Fruit fly (Drosophila melanogaster) whole organism, prepupa: ENCODE results near the gene CG33110.
A peak's percentile ranks its signal among the peaks of the same experiment; 100 is the strongest.

ENCODE experiments used
- CG10631 ChIP-seq: fragments of 200-800 bp; sonication (Bioruptor generic); optimal IDR thresholded peaks from 2 replicates; lab custom pipeline; 2016; ENCODE audit warnings: missing biosample characterization, missing genetic modification characterization
- CG11294 ChIP-seq: fragments of 200-800 bp; sonication (Bioruptor generic); IDR thresholded peaks from 2 replicates; pipeline ENCODE4 v1.3.6; 2022; ENCODE audit warnings: missing biosample characterization, missing genetic modification characterization
- CG11902 ChIP-seq: fragments of 200-800 bp; sonication (Bioruptor generic); optimal IDR thresholded peaks from 3 replicates; lab custom pipeline; 2016; ENCODE audit warnings: missing biosample characterization, missing genetic modification characterization
- CG15336 ChIP-seq: fragments of 200-800 bp; sonication (Bioruptor generic); IDR thresholded peaks from 2 replicates; pipeline ENCODE4 v1.3.6; 2022; ENCODE audit warnings: missing biosample characterization, missing genetic modification characterization
- CG1621 ChIP-seq: fragments of 200-800 bp; sonication (Bioruptor generic); optimal IDR thresholded peaks from 3 replicates; lab custom pipeline; 2018; ENCODE audit warnings: missing biosample characterization, mild to moderate bottlenecking, missing genetic modification characterization
- CG3032 ChIP-seq: fragments of 200-800 bp; optimal IDR thresholded peaks from 2 replicates; lab custom pipeline; 2019; ENCODE audit warnings: missing biosample characterization, mild to moderate bottlenecking, missing genetic modification characterization, moderate library complexity
- CG32006 ChIP-seq: fragments of 200-800 bp; sonication (Bioruptor generic); optimal IDR thresholded peaks from 3 replicates; lab custom pipeline; 2017; ENCODE audit warnings: missing biosample characterization, mild to moderate bottlenecking, missing genetic modification characterization
- CG34406 ChIP-seq: fragments of 200-800 bp; sonication (Bioruptor generic); optimal IDR thresholded peaks from 3 replicates; lab custom pipeline; 2016; ENCODE audit warnings: missing biosample characterization, missing genetic modification characterization
- CG3919 ChIP-seq: fragments of 200-800 bp; sonication (Bioruptor generic); optimal IDR thresholded peaks from 3 replicates; lab custom pipeline; 2016; ENCODE audit warnings: missing biosample characterization, missing genetic modification characterization
- CG4318 ChIP-seq: fragments of 200-800 bp; sonication (Bioruptor generic); optimal IDR thresholded peaks from 3 replicates; lab custom pipeline; 2017; ENCODE audit warnings: missing biosample characterization, mild to moderate bottlenecking, missing genetic modification characterization
- CG6163 ChIP-seq: fragments of 200-800 bp; sonication (Bioruptor generic); IDR thresholded peaks from 3 replicates; pipeline ENCODE4 v1.3.6; 2022; ENCODE audit warnings: missing biosample characterization, missing genetic modification characterization
- CG6792 ChIP-seq: fragments of 200-800 bp; sonication (Bioruptor generic); optimal IDR thresholded peaks from 3 replicates; lab custom pipeline; 2016; ENCODE audit warnings: missing biosample characterization, missing genetic modification characterization
- CG7368 ChIP-seq: fragments of 200-800 bp; sonication (Bioruptor generic); optimal IDR thresholded peaks from 3 replicates; lab custom pipeline; 2016; ENCODE audit warnings: missing biosample characterization, missing genetic modification characterization
- CG8119 ChIP-seq: fragments of 200-800 bp; sonication (Bioruptor generic); IDR thresholded peaks from 3 replicates; pipeline ENCODE4 v1.3.6; 2022; ENCODE audit warnings: missing biosample characterization, missing genetic modification characterization
- CG8319 ChIP-seq: fragments of 200-800 bp; sonication (Bioruptor generic); optimal IDR thresholded peaks from 3 replicates; lab custom pipeline; 2016; ENCODE audit warnings: missing biosample characterization, missing genetic modification characterization
- CG9139 ChIP-seq: fragments of 200-800 bp; sonication (Bioruptor generic); optimal IDR thresholded peaks from 3 replicates; lab custom pipeline; 2017; ENCODE audit warnings: missing biosample characterization, mild to moderate bottlenecking, missing genetic modification characterization
- Eip75B ChIP-seq: fragments of 200-800 bp; sonication (Bioruptor generic); optimal IDR thresholded peaks from 3 replicates; lab custom pipeline; 2016; ENCODE audit warnings: missing biosample characterization, missing genetic modification characterization
- Eip78C ChIP-seq: fragments of 200-800 bp; sonication (Bioruptor generic); peaks from one replicate; lab custom pipeline; 2016; ENCODE audit warnings: missing biosample characterization, missing genetic modification characterization
- Ets21C ChIP-seq: fragments of 200-800 bp; sonication (Bioruptor generic); optimal IDR thresholded peaks from 3 replicates; lab custom pipeline; 2016; ENCODE audit warnings: missing biosample characterization, missing genetic modification characterization
- Gug ChIP-seq: fragments of 200-800 bp; sonication (Bioruptor generic); IDR thresholded peaks from 2 replicates; pipeline ENCODE4 v1.3.6; 2022; ENCODE audit warnings: missing biosample characterization, missing genetic modification characterization
- Hr38 ChIP-seq: sonication (Bioruptor generic); optimal IDR thresholded peaks from 2 replicates; lab custom pipeline; 2016; ENCODE audit warnings: missing biosample characterization, missing genetic modification characterization
- Hr39 ChIP-seq: fragments of 200-800 bp; sonication (Bioruptor generic); optimal IDR thresholded peaks from 2 replicates; lab custom pipeline; 2016; ENCODE audit warnings: missing biosample characterization, missing genetic modification characterization
- Hr4 ChIP-seq: fragments of 200-800 bp; sonication (Bioruptor generic); optimal IDR thresholded peaks from 3 replicates; lab custom pipeline; 2016; ENCODE audit warnings: missing biosample characterization, missing genetic modification characterization
- OdsH ChIP-seq: fragments of 200-800 bp; sonication (Bioruptor generic); optimal IDR thresholded peaks from 3 replicates; lab custom pipeline; 2016; ENCODE audit warnings: missing biosample characterization, missing genetic modification characterization
- Sox102F ChIP-seq: fragments of 200-800 bp; sonication (Bioruptor generic); optimal IDR thresholded peaks from 2 replicates; lab custom pipeline; 2016; ENCODE audit warnings: missing biosample characterization, mild to moderate bottlenecking, missing genetic modification characterization
- Sox14 ChIP-seq: fragments of 200-800 bp; sonication (Bioruptor generic); optimal IDR thresholded peaks from 3 replicates; lab custom pipeline; 2016; ENCODE audit warnings: missing biosample characterization, missing genetic modification characterization
- achi ChIP-seq: fragments of 200-800 bp; sonication (Bioruptor generic); optimal IDR thresholded peaks from 3 replicates; lab custom pipeline; 2016; ENCODE audit warnings: missing biosample characterization, missing genetic modification characterization
- acj6 ChIP-seq: fragments of 200-800 bp; sonication (Bioruptor generic); optimal IDR thresholded peaks from 3 replicates; lab custom pipeline; 2016; ENCODE audit warnings: missing biosample characterization, missing genetic modification characterization
- cyc ChIP-seq: fragments of 200-800 bp; sonication (Bioruptor generic); optimal IDR thresholded peaks from 3 replicates; lab custom pipeline; 2016; ENCODE audit warnings: missing biosample characterization, missing genetic modification characterization
- dac ChIP-seq: fragments of 200-800 bp; sonication (Bioruptor generic); optimal IDR thresholded peaks from 2 replicates; lab custom pipeline; 2017; ENCODE audit warnings: missing biosample characterization, mild to moderate bottlenecking, missing genetic modification characterization
- eg ChIP-seq: fragments of 200-800 bp; sonication (Bioruptor generic); IDR thresholded peaks from 3 replicates; pipeline ENCODE4 v1.3.6; 2022; ENCODE audit warnings: missing biosample characterization, missing genetic modification characterization
- esn ChIP-seq: fragments of 200-800 bp; sonication (Bioruptor generic); optimal IDR thresholded peaks from 2 replicates; lab custom pipeline; 2016; ENCODE audit warnings: missing biosample characterization, mild to moderate bottlenecking, missing genetic modification characterization, moderate library complexity
- fkh ChIP-seq: fragments of 200-800 bp; sonication (Bioruptor generic); optimal IDR thresholded peaks from 3 replicates; lab custom pipeline; 2017; ENCODE audit warnings: missing biosample characterization, mild to moderate bottlenecking, missing genetic modification characterization, moderate library complexity
- lz ChIP-seq: fragments of 200-800 bp; sonication (Bioruptor generic); optimal IDR thresholded peaks from 3 replicates; lab custom pipeline; 2016; ENCODE audit warnings: missing biosample characterization, missing genetic modification characterization
- pdm3 ChIP-seq: fragments of 200-800 bp; sonication (Bioruptor generic); optimal IDR thresholded peaks from 3 replicates; lab custom pipeline; 2016; ENCODE audit warnings: missing biosample characterization, missing genetic modification characterization
- salr ChIP-seq, 2 experiments: fragments of 200-800 bp; sonication (Bioruptor generic); optimal IDR thresholded peaks; 3 replicates each; lab custom pipeline; 2016 to 2018; ENCODE audit warnings: missing biosample characterization in 2 of 2, missing genetic modification characterization in 2 of 2, mild to moderate bottlenecking in 1 of 2
- ss ChIP-seq, 2 experiments: fragments of 200-800 bp; sonication (Bioruptor generic); optimal IDR thresholded peaks; 2 replicates in 1 of 2; 3 replicates in 1 of 2; lab custom pipeline; 2017 to 2018; ENCODE audit warnings: mild to moderate bottlenecking in 2 of 2, missing biosample characterization in 2 of 2, missing genetic modification characterization in 2 of 2, moderate library complexity in 1 of 2
- svp ChIP-seq: fragments of 200-800 bp; sonication (Bioruptor generic); peaks from one replicate; lab custom pipeline; 2016; ENCODE audit warnings: missing biosample characterization, missing genetic modification characterization
- vri ChIP-seq: fragments of 200-800 bp; sonication (Bioruptor generic); optimal IDR thresholded peaks from 3 replicates; lab custom pipeline; 2016; ENCODE audit warnings: missing biosample characterization, mild to moderate bottlenecking, missing genetic modification characterization

The CG33110 gene

dm6 chr3R:22597344-22597954 is 27.5 kb downstream of the CG33110 start (continued):
- peak; percentile 44 for TF ChIP-seq Hr38
- TF ChIP-seq CG10631 (GFP tag; lab: Kevin White, UChicago), result no peak
- no peak for TF ChIP-seq Hr39 (GFP tag; lab: Kevin White, UChicago)
- peak; percentile 91 for TF ChIP-seq CG32006 (GFP tag; lab: Kevin White, UChicago)
- peak; percentile 94 for TF ChIP-seq eg (GFP tag; lab: Robert Waterston, UW)
- TF ChIP-seq, all 60 proteins: peak for 17

- TF ChIP-seq CG1621 (tag; lab: Kevin White, UChicago), result no peak
- no peak for TF ChIP-seq Ets21C (GFP tag; lab: Kevin White, UChicago)
- TF ChIP-seq Sox14 (GFP tag; lab: Kevin White, UChicago), result no peak
- no peak for TF ChIP-seq pdm3 (GFP tag; lab: Kevin White, UChicago)
- TF ChIP-seq eg (GFP tag; lab: Robert Waterston, UW), result no peak
- TF ChIP-seq salr (GFP tag; optimal IDR thresholded peaks at IDR 0.05; lab: Kevin White, UChicago), result no peak
- TF ChIP-seq Hr4 (GFP tag; lab: Kevin White, UChicago), result no peak
- no peak for TF ChIP-seq Gug (GFP tag; lab: Robert Waterston, UW)
- no peak for TF ChIP-seq ss (GFP tag; optimal IDR thresholded peaks at IDR 0.05; lab: Kevin White, UChicago)
- no peak for TF ChIP-seq CG11294 (GFP tag; lab: Robert Waterston, UW)
- TF ChIP-seq dac (GFP tag; lab: Kevin White, UChicago), result no peak
- no peak for TF ChIP-seq CG3919
- no peak for TF ChIP-seq achi (GFP tag; lab: Kevin White, UChicago)
Observed at dm6 chr3R:22598759-22599158, 28.8 kb downstream of the CG33110 start.

dm6 chr3R:22602783-22603182 is 32.8 kb downstream of the CG33110 start:
- no peak for TF ChIP-seq dac (GFP tag; lab: Kevin White, UChicago)
- no peak for TF ChIP-seq CG8119 (GFP tag; lab: Robert Waterston, UW)
- no peak for TF ChIP-seq CG9139 (GFP tag; lab: Kevin White, UChicago)
- TF ChIP-seq CG3919, result no peak
- no peak for TF ChIP-seq svp (GFP tag; lab: Kevin White, UChicago)
- no peak for TF ChIP-seq CG10631 (GFP tag; lab: Kevin White, UChicago)
- no peak for TF ChIP-seq CG15336
- no peak for TF ChIP-seq CG6792
- no peak for TF ChIP-seq fkh (GFP tag; lab: Kevin White, UChicago)
- no peak for TF ChIP-seq Eip78C (GFP tag; lab: Kevin White, UChicago)
- no peak for TF ChIP-seq acj6 (GFP tag; lab: Kevin White, UChicago)
- no peak for TF ChIP-seq Gug (GFP tag; lab: Robert Waterston, UW)
- no peak for TF ChIP-seq vri
- no peak for TF ChIP-seq esn (GFP tag; lab: Kevin White, UChicago)
- no peak for TF ChIP-seq Sox102F (GFP tag; lab: Kevin White, UChicago)
- no peak for TF ChIP-seq Eip75B
- TF ChIP-seq CG6163, result no peak
- no peak for TF ChIP-seq lz
- no peak for TF ChIP-seq ss (GFP tag; optimal IDR thresholded peaks at IDR 0.05; lab: Kevin White, UChicago)
- TF ChIP-seq CG7368 (GFP tag; lab: Kevin White, UChicago), result no peak

dm6 chr3R:22609185-22609584 is 39.2 kb downstream of the CG33110 start, which contains the start of gene CG13843:
TSS of gene CG13843 (plus strand) at chr3R:22609485.
- TF ChIP-seq CG4318 (GFP tag; lab: Kevin White, UChicago) (no peak), Hr4 (GFP tag; lab: Kevin White, UChicago) (no peak), CG6792 (no peak), lz (no peak), CG10631 (GFP tag; lab: Kevin White, UChicago) (no peak), CG7368 (GFP tag; lab: Kevin White, UChicago) (no peak), CG11902 (GFP tag; lab: Kevin White, UChicago) (no peak), CG3032 (tag; lab: Kevin White, UChicago) (no peak), CG8319 (GFP tag; lab: Kevin White, UChicago) (no peak), Hr39 (GFP tag; lab: Kevin White, UChicago) (no peak), CG1621 (tag; lab: Kevin White, UChicago) (no peak), Sox102F (GFP tag; lab: Kevin White, UChicago) (no peak), CG34406 (no peak), OdsH (GFP tag; lab: Kevin White, UChicago) (no peak), dac (GFP tag; lab: Kevin White, UChicago) (no peak), cyc (GFP tag; lab: Kevin White, UChicago) (no peak)
